Worm (Caenorhabditis elegans) whole organism, L3 larva: ENCODE measurements around the gene oig-8.
A peak's percentile ranks its signal among the peaks of the same experiment; 100 is the strongest.
"Not testable (repeated sequence)": the region's sequence is repeated elsewhere in the genome, so short reads cannot be mapped to it uniquely, and the experiment has no call there.

Experiments used
- R02D3.7 ChIP-seq: fragments of 150-350 bp; optimal IDR thresholded peaks from 2 replicates; lab custom pipeline; 2014; ENCODE audit warnings: missing biosample characterization, missing genetic modification characterization
- ZK546.5 ChIP-seq: sonication (generic microtip); optimal IDR thresholded peaks from 2 replicates; lab custom pipeline; 2017; ENCODE audit warnings: missing biosample characterization, missing genetic modification characterization
- aly-2 ChIP-seq: fragments of 150-350 bp; optimal IDR thresholded peaks from 2 replicates; lab custom pipeline; 2014; ENCODE audit warnings: missing biosample characterization, missing genetic modification characterization
- ama-1 ChIP-seq: fragments of 150-350 bp; optimal IDR thresholded peaks from 2 replicates; lab custom pipeline; 2018
- ceh-16 ChIP-seq: sonication (generic microtip); optimal IDR thresholded peaks from 2 replicates; lab custom pipeline; 2017; ENCODE audit warnings: missing biosample characterization, missing genetic modification characterization
- ceh-28 ChIP-seq: fragments of 150-350 bp; optimal IDR thresholded peaks from 2 replicates; lab custom pipeline; 2014; ENCODE audit warnings: missing biosample characterization, missing genetic modification reagents, missing genetic modification characterization
- daf-12 ChIP-seq: fragments of 150-350 bp; optimal IDR thresholded peaks from 2 replicates; lab custom pipeline; 2014; ENCODE audit warnings: missing biosample characterization, missing genetic modification reagents, missing genetic modification characterization
- egl-27 ChIP-seq: sonication (generic microtip); optimal IDR thresholded peaks from 4 replicates; lab custom pipeline; 2017; ENCODE audit warnings: missing biosample characterization, missing genetic modification reagents, missing genetic modification characterization
- egl-5 ChIP-seq: fragments of 150-350 bp; optimal IDR thresholded peaks from 2 replicates; lab custom pipeline; 2017; ENCODE audit warnings: missing biosample characterization, missing genetic modification reagents, missing genetic modification characterization, inconsistent platforms
- elt-1 ChIP-seq: fragments of 150-350 bp; optimal IDR thresholded peaks from 2 replicates; lab custom pipeline; 2014; ENCODE audit warnings: missing biosample characterization, missing genetic modification characterization
- elt-2 ChIP-seq: sonication (generic microtip); optimal IDR thresholded peaks from 2 replicates; lab custom pipeline; 2016; ENCODE audit warnings: missing genetic modification reagents, mild to moderate bottlenecking, missing genetic modification characterization, missing compliant biosample characterization
- elt-3 ChIP-seq, 3 experiments: fragments of 150-350 bp in 1 of 3; sonication (generic microtip) in 2 of 3; optimal IDR thresholded peaks; 2 replicates in 2 of 3; 4 replicates in 1 of 3; lab custom pipeline; 2014 to 2017; ENCODE audit warnings: missing biosample characterization in 3 of 3, missing genetic modification characterization in 3 of 3
- eor-1 ChIP-seq, 2 experiments: fragments of 150-350 bp; optimal IDR thresholded peaks; 2 replicates each; lab custom pipeline; 2014 to 2018; ENCODE audit warnings: missing biosample characterization in 2 of 2, missing genetic modification characterization in 2 of 2
- fkh-10 ChIP-seq: sonication (generic microtip); optimal IDR thresholded peaks from 2 replicates; lab custom pipeline; 2017; ENCODE audit warnings: missing biosample characterization, missing genetic modification reagents, missing genetic modification characterization
- fkh-2 ChIP-seq: fragments of 150-350 bp; optimal IDR thresholded peaks from 2 replicates; lab custom pipeline; 2014; ENCODE audit warnings: missing biosample characterization, missing genetic modification reagents, missing genetic modification characterization
- hmg-11 ChIP-seq: sonication (generic microtip); optimal IDR thresholded peaks from 2 replicates; lab custom pipeline; 2016; ENCODE audit warnings: missing genetic modification characterization, missing compliant biosample characterization
- jun-1 ChIP-seq: fragments of 150-350 bp; optimal IDR thresholded peaks from 2 replicates; lab custom pipeline; 2014; ENCODE audit warnings: missing biosample characterization, missing genetic modification reagents, missing genetic modification characterization
- lin-15B ChIP-seq: fragments of 150-350 bp; optimal IDR thresholded peaks from 2 replicates; lab custom pipeline; 2014; ENCODE audit warnings: missing biosample characterization, missing genetic modification characterization
- lsy-12 ChIP-seq: sonication (generic microtip); optimal IDR thresholded peaks from 2 replicates; lab custom pipeline; 2016; ENCODE audit warnings: mild to moderate bottlenecking, missing genetic modification characterization, missing compliant biosample characterization
- mdl-1 ChIP-seq: fragments of 150-350 bp; optimal IDR thresholded peaks from 2 replicates; lab custom pipeline; 2014; ENCODE audit warnings: missing biosample characterization, missing genetic modification characterization
- mml-1 ChIP-seq: fragments of 150-350 bp; sonication (generic microtip); optimal IDR thresholded peaks from 3 replicates; lab custom pipeline; 2014; ENCODE audit warnings: missing biosample characterization, missing genetic modification characterization
- nfya-1 ChIP-seq: sonication (generic microtip); optimal IDR thresholded peaks from 2 replicates; lab custom pipeline; 2017; ENCODE audit warnings: missing genetic modification characterization, mild to moderate bottlenecking, missing compliant biosample characterization, antibody characterized with exemption, moderate library complexity; ENCODE audit not compliant: insufficient read depth
- nhr-12 ChIP-seq: fragments of 150-350 bp; optimal IDR thresholded peaks from 2 replicates; lab custom pipeline; 2014; ENCODE audit warnings: missing biosample characterization, missing genetic modification characterization
- nhr-23 ChIP-seq: fragments of 150-350 bp; optimal IDR thresholded peaks from 2 replicates; lab custom pipeline; 2014; ENCODE audit warnings: missing biosample characterization, missing genetic modification reagents, missing genetic modification characterization
- nhr-237 ChIP-seq: fragments of 150-350 bp; optimal IDR thresholded peaks from 2 replicates; lab custom pipeline; 2014; ENCODE audit warnings: missing biosample characterization, missing genetic modification characterization
- nhr-25 ChIP-seq: sonication (generic microtip); optimal IDR thresholded peaks from 2 replicates; lab custom pipeline; 2017; ENCODE audit warnings: missing biosample characterization, missing genetic modification characterization
- nhr-43 ChIP-seq: sonication (generic microtip); optimal IDR thresholded peaks from 2 replicates; lab custom pipeline; 2016; ENCODE audit warnings: mild to moderate bottlenecking, missing genetic modification characterization, missing compliant biosample characterization; ENCODE audit not compliant: poor library complexity, severe bottlenecking
- nhr-67 ChIP-seq: fragments of 150-350 bp; optimal IDR thresholded peaks from 2 replicates; lab custom pipeline; 2014; ENCODE audit warnings: missing biosample characterization, missing genetic modification characterization
- nhr-76 ChIP-seq: fragments of 150-350 bp; sonication (generic microtip); optimal IDR thresholded peaks from 5 replicates; lab custom pipeline; 2014; ENCODE audit warnings: missing biosample characterization, missing genetic modification characterization
- nhr-77 ChIP-seq: fragments of 150-350 bp; optimal IDR thresholded peaks from 2 replicates; lab custom pipeline; 2014; ENCODE audit warnings: missing biosample characterization, missing genetic modification characterization
- pha-4 ChIP-seq: fragments of 150-350 bp; optimal IDR thresholded peaks from 2 replicates; lab custom pipeline; 2014; ENCODE audit warnings: missing biosample characterization, missing genetic modification reagents, missing genetic modification characterization
- pqm-1 ChIP-seq: fragments of 150-350 bp; optimal IDR thresholded peaks from 2 replicates; lab custom pipeline; 2017; ENCODE audit warnings: missing biosample characterization, missing genetic modification characterization, inconsistent platforms
- sea-2 ChIP-seq: fragments of 150-350 bp; sonication (generic microtip); optimal IDR thresholded peaks from 4 replicates; lab custom pipeline; 2014; ENCODE audit warnings: missing biosample characterization, missing genetic modification reagents, missing genetic modification characterization
- snpc-4 ChIP-seq: fragments of 150-350 bp; optimal IDR thresholded peaks from 2 replicates; lab custom pipeline; 2014; ENCODE audit warnings: missing biosample characterization, missing genetic modification characterization
- unc-62 ChIP-seq: fragments of 150-350 bp; sonication (generic microtip); optimal IDR thresholded peaks from 4 replicates; lab custom pipeline; 2014; ENCODE audit warnings: missing biosample characterization, missing genetic modification reagents, missing genetic modification characterization
- ztf-11 ChIP-seq: fragments of 150-350 bp; optimal IDR thresholded peaks from 2 replicates; lab custom pipeline; 2014; ENCODE audit warnings: missing biosample characterization, missing genetic modification characterization
- ztf-4 ChIP-seq: fragments of 150-350 bp; optimal IDR thresholded peaks from 2 replicates; lab custom pipeline; 2014; ENCODE audit warnings: missing biosample characterization, missing genetic modification characterization

Gene oig-8

DNA sequence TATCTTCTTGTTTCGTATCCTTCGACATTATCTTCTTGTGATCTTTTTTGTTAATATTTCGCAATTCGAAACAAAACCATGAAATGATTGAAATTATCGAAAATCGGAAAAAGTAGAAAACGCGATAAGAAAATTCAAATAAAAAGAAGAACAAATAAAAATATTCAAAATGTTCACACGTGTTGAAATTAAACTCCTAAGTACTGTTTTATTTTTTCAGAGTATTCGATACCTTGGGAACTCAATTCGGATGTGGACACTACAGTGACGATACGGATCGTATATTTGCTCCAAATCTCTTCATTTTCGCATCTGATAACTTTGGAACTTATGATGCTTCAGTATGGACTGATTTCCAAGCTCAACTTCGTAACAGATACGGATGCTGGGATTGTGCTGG is 12.8 kb downstream of the oig-8 start, which contains the start of gene T19D12.5:
T19D12.5 (minus strand) TSS at position 101 of the 400 bp plus-strand sequence.
- no peak for TF ChIP-seq nfya-1
- no peak for TF ChIP-seq pqm-1 (tag; lab: Kevin White, UChicago)
- no peak for TF ChIP-seq lin-15B (tag; lab: Kevin White, UChicago)
- TF ChIP-seq nhr-67 (tag; lab: Kevin White, UChicago) = no peak
- TF ChIP-seq ZK546.5 (tag; lab: Kevin White, UChicago) = no peak
- TF ChIP-seq mml-1 = no peak
- no peak for TF ChIP-seq elt-3 (tag; optimal IDR thresholded peaks at IDR 0.05; lab: Kevin White, UChicago)
- TF ChIP-seq elt-1 (tag; lab: Kevin White, UChicago) = no peak
- no peak for TF ChIP-seq nhr-43 (tag; lab: Kevin White, UChicago)
- no peak for TF ChIP-seq lsy-12 (tag; lab: Kevin White, UChicago)
- no peak for TF ChIP-seq ztf-11 (tag; lab: Kevin White, UChicago)
- TF ChIP-seq nhr-76 (tag; lab: Kevin White, UChicago) = no peak
- TF ChIP-seq nhr-77 (tag; lab: Kevin White, UChicago) = no peak
- no peak for TF ChIP-seq fkh-2 (tag; lab: Kevin White, UChicago)
- TF ChIP-seq snpc-4 = no peak

DNA sequence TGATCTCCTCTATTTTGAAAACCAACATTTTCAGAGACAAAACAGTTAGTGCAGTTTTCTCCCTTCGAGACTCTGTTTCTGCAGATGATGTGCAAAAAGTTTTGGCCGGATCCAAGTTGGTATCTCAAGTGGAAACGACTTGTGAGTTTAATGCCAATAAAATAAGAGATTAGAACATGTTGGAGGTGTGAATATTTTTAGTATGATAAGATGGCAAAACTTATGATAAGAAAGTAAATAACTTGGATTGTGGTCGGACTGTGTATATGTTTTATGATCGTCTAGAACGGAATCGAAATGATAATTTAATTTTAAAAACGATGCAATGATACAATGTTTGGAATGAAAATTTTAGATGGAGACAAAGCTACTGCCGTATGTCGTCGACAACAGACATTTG is 16.9 kb downstream of the oig-8 start:
- no peak for TF ChIP-seq ztf-11 (tag; lab: Kevin White, UChicago)
- no peak for TF ChIP-seq ama-1 (lab: Kevin White, UChicago)
- no peak for TF ChIP-seq R02D3.7 (tag; lab: Kevin White, UChicago)
- peak; percentile 54 for TF ChIP-seq elt-2 (tag; lab: Kevin White, UChicago)
- TF ChIP-seq, all 47 proteins: peak for 1

DNA sequence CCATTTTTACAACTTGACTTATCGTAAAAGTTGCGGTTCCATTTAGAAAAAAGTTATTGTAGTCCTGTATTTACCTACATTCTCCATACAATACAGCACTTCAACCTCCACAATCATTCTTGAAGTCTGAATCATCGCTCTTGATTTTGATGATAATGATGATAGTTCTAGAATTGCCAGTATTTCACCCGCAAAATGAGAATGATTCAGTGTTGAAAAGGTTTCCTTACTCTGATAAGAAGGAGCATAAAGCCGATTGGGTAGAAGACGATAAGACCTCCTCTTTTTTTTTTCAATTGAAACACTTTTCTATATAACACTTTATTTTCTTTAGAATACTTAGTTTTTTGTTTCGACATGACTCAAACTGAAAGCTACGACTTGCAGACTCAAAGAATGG is 18.1 kb downstream of the oig-8 start, which contains the start of gene T19D12.4:
T19D12.4 (plus strand) TSS at position 295 of the 400 bp plus-strand sequence.
- no peak for TF ChIP-seq fkh-2 (tag; lab: Kevin White, UChicago)
- no peak for TF ChIP-seq elt-3 (tag; optimal IDR thresholded peaks at IDR 0.05; lab: Kevin White, UChicago)
- no peak for TF ChIP-seq nhr-25
- no peak for TF ChIP-seq ztf-4 (tag; lab: Kevin White, UChicago)
- TF ChIP-seq daf-12 (tag; lab: Kevin White, UChicago) = no peak
- TF ChIP-seq elt-2 (tag; lab: Kevin White, UChicago) = peak; percentile 54
- no peak for TF ChIP-seq nhr-67 (tag; lab: Kevin White, UChicago)
- TF ChIP-seq mdl-1 (tag; lab: Kevin White, UChicago) = no peak
- TF ChIP-seq egl-27 (tag; lab: Kevin White, UChicago) = no peak
- no peak for TF ChIP-seq mml-1
- no peak for TF ChIP-seq nhr-23 (tag; lab: Kevin White, UChicago)
- no peak for TF ChIP-seq nhr-12 (tag; lab: Kevin White, UChicago)
- TF ChIP-seq ceh-28 (tag; lab: Kevin White, UChicago) = no peak
- TF ChIP-seq pqm-1 (tag; lab: Kevin White, UChicago) = peak; percentile 28
- no peak for TF ChIP-seq eor-1 (tag; optimal IDR thresholded peaks at IDR 0.05; lab: Kevin White, UChicago)

DNA sequence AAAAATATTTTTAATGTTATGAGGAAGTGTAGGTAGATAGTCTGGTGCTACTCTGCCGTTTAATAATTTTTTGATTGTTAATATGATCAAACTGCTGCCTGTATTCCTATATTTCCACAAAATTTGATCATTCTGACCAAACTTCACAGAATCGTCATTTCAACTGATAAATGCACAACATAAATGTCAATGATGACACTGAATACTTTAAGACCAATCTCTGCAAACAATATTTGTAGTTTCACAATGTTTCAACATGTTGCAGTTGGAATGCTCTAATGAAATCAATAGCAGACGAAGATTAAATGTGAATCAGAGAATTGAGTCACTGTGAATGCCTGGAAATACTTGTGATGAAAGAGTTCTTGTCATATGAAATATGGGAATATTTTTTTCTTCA is 19.2 kb downstream of the oig-8 start:
- no peak for TF ChIP-seq egl-27 (tag; lab: Kevin White, UChicago)
- peak; percentile 14 for TF ChIP-seq elt-2 (tag; lab: Kevin White, UChicago)

DNA sequence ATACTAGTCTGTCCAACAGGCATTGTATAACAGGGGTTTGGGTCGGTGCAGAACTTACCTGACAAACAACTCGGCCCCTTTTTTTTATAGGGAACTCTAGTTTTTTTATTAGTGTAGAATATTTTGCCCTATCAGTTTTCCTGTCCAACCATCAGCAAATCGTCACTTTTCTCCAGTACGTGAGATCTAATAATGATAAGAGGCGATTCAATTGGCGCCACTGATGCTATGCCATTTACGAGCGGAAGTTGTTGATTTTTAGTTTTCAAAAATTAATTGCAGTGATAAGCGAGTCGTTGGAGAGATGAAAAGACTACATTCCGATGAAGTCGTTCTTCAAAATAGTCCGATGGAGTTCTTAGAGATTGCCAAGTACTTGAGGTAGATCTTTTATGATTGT is 20.5 kb downstream of the oig-8 start:
- TF ChIP-seq pqm-1 (tag; lab: Kevin White, UChicago) = peak; percentile 10
- TF ChIP-seq jun-1 (tag; lab: Kevin White, UChicago) = no peak
- TF ChIP-seq elt-2 (tag; lab: Kevin White, UChicago) = peak; percentile 58

DNA sequence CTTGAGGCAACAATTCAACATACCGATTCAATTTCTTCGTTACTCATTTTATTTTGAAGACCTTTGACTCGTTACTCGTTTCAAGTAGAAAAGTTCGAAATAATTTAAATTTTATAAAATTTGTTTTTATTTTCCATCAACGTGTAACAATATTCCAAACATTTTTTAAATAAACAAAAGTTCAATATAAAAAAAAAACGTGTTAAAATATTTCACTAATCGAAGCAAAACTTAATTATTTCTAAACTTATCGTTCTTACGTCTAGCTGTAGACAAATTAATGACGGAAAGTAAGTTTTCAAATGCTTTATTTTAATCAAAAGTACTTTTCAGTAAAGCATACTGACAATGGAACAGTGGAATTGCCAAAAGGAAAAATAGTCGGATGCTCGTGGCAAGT is 21.7 kb downstream of the oig-8 start, which contains the start of the genes F54H5.5 and F54H5.2:
F54H5.5 (minus strand) TSS at position 101 of the 400 bp plus-strand sequence.
F54H5.2 (plus strand) TSS at position 303 of the 400 bp plus-strand sequence.
- TF ChIP-seq nhr-77 (tag; lab: Kevin White, UChicago); mml-1; nfya-1: not testable (repeated sequence)

DNA sequence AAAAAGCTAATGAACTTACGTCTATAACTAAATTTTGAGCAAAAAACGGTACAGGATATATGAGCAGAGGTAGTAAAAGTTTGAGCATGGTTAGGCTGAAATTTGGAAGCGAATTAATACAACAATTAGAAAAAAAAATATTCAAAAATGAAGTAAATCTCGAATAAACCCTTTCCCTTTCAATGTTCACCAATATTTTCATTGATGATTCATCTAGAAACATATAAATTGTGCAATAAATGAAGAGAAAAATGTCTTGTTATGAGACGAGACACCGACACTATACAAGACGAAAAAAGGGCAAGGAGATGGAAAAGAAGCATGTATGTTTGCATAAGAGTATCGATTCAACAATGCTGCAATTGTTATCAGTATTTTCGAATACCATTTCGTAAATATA is 23.6 kb downstream of the oig-8 start, which contains the start of gene F54H5.14:
F54H5.14 (minus strand) TSS at position 101 of the 400 bp plus-strand sequence.
- no peak for TF ChIP-seq elt-3 (tag; optimal IDR thresholded peaks at IDR 0.05; lab: Kevin White, UChicago)
- no peak for TF ChIP-seq fkh-2 (tag; lab: Kevin White, UChicago)
- no peak for TF ChIP-seq elt-1 (tag; lab: Kevin White, UChicago)
- TF ChIP-seq unc-62 = no peak
- TF ChIP-seq mdl-1 (tag; lab: Kevin White, UChicago) = no peak
- no peak for TF ChIP-seq egl-5 (tag; lab: Kevin White, UChicago)
- no peak for TF ChIP-seq aly-2 (tag; lab: Kevin White, UChicago)
- no peak for TF ChIP-seq fkh-10 (GFP tag; lab: Kevin White, UChicago)
- no peak for TF ChIP-seq mml-1
- no peak for TF ChIP-seq hmg-11
- TF ChIP-seq pqm-1 (tag; lab: Kevin White, UChicago) = peak; percentile 30
- no peak for TF ChIP-seq nhr-237 (tag; lab: Kevin White, UChicago)
- peak; percentile 45 for TF ChIP-seq elt-2 (tag; lab: Kevin White, UChicago)
- TF ChIP-seq pha-4 = peak; percentile 44
- TF ChIP-seq sea-2 (GFP tag; lab: Kevin White, UChicago) = no peak
- no peak for TF ChIP-seq ceh-16 (tag; lab: Kevin White, UChicago)
